Fruit fly (Drosophila melanogaster) whole organism, embryonic: ENCODE measurements around the gene mag.

ENCODE experiments used
- Abd-B ChIP-seq: fragments of 200-800 bp; sonication (Bioruptor generic); optimal IDR thresholded peaks from 2 replicates; lab custom pipeline; 2018; ENCODE audit warnings: missing biosample characterization, mild to moderate bottlenecking, missing genetic modification characterization, moderate library complexity
- CG10267 ChIP-seq: fragments of 200-800 bp; sonication (Bioruptor generic); optimal IDR thresholded peaks from 2 replicates; lab custom pipeline; 2018; ENCODE audit warnings: missing biosample characterization, mild to moderate bottlenecking, missing genetic modification characterization, moderate library complexity
- CG10654 ChIP-seq: fragments of 200-800 bp; sonication (Bioruptor generic); optimal IDR thresholded peaks from 2 replicates; lab custom pipeline; 2016; ENCODE audit warnings: missing biosample characterization, missing genetic modification characterization
- CG10959 ChIP-seq: fragments of 200-800 bp; sonication (Bioruptor generic); IDR thresholded peaks from 2 replicates; pipeline ENCODE4 v1.3.6; 2022; ENCODE audit warnings: missing biosample characterization, missing genetic modification characterization
- CG11085 ChIP-seq: fragments of 200-800 bp; sonication (Bioruptor generic); IDR thresholded peaks from 2 replicates; pipeline ENCODE4 v1.3.6; 2022; ENCODE audit warnings: missing biosample characterization, missing genetic modification characterization
- CG11398 ChIP-seq: fragments of 200-800 bp; sonication (Bioruptor generic); optimal IDR thresholded peaks from 2 replicates; lab custom pipeline; 2016; ENCODE audit warnings: missing biosample characterization, missing genetic modification characterization
- CG12236 ChIP-seq: fragments of 200-800 bp; sonication (Bioruptor generic); optimal IDR thresholded peaks from 2 replicates; lab custom pipeline; 2016; ENCODE audit warnings: missing biosample characterization, missing genetic modification characterization
- CG14441 ChIP-seq: fragments of 200-800 bp; sonication (Bioruptor generic); IDR thresholded peaks from 2 replicates; pipeline ENCODE4 v1.3.6; 2022; ENCODE audit warnings: missing biosample characterization, missing genetic modification characterization
- CG15011 ChIP-seq: fragments of 200-800 bp; sonication (Bioruptor generic); optimal IDR thresholded peaks from 3 replicates; lab custom pipeline; 2018; ENCODE audit warnings: missing biosample characterization, mild to moderate bottlenecking, missing genetic modification characterization
- CG16779 ChIP-seq: fragments of 200-800 bp; sonication (Bioruptor generic); IDR thresholded peaks from 2 replicates; pipeline ENCODE4 v1.3.6; 2022; ENCODE audit warnings: missing biosample characterization, missing genetic modification characterization
- CG17385 ChIP-seq: fragments of 200-800 bp; sonication (Bioruptor generic); optimal IDR thresholded peaks from 3 replicates; lab custom pipeline; 2018; ENCODE audit warnings: missing biosample characterization, mild to moderate bottlenecking, missing genetic modification characterization
- CG17802 ChIP-seq: fragments of 200-800 bp; sonication (Bioruptor generic); optimal IDR thresholded peaks from 2 replicates; lab custom pipeline; 2018; ENCODE audit warnings: missing biosample characterization, mild to moderate bottlenecking, missing genetic modification characterization, moderate library complexity
- CG2129 ChIP-seq: fragments of 200-800 bp; sonication (Bioruptor generic); IDR thresholded peaks from 2 replicates; pipeline ENCODE4 v1.3.6; 2022; ENCODE audit warnings: missing biosample characterization, missing genetic modification characterization; ENCODE audit not compliant: partially characterized antibody
- CG2889 ChIP-seq: fragments of 200-800 bp; sonication (Bioruptor generic); IDR thresholded peaks from 3 replicates; pipeline ENCODE4 v1.3.6; 2022; ENCODE audit warnings: missing biosample characterization, missing genetic modification characterization
- CG30403 ChIP-seq: fragments of 200-800 bp; sonication (Bioruptor generic); optimal IDR thresholded peaks from 3 replicates; lab custom pipeline; 2016; ENCODE audit warnings: missing biosample characterization, missing genetic modification characterization
- CG32532 ChIP-seq: fragments of 200-800 bp; sonication (Bioruptor generic); IDR thresholded peaks from 2 replicates; pipeline ENCODE4 v1.3.6; 2022; ENCODE audit warnings: missing biosample characterization, missing genetic modification characterization
- CG6683 ChIP-seq: fragments of 200-800 bp; sonication (Bioruptor generic); optimal IDR thresholded peaks from 2 replicates; lab custom pipeline; 2017; ENCODE audit warnings: missing biosample characterization, mild to moderate bottlenecking, missing genetic modification characterization, missing genetic modification reagents
- CG7357 ChIP-seq: fragments of 200-800 bp; sonication (Bioruptor generic); IDR thresholded peaks from 3 replicates; pipeline ENCODE4 v1.3.6; 2022; ENCODE audit warnings: missing biosample characterization, missing genetic modification characterization
- CG8388 ChIP-seq: fragments of 200-800 bp; sonication (Bioruptor generic); optimal IDR thresholded peaks from 2 replicates; lab custom pipeline; 2019; ENCODE audit warnings: missing biosample characterization, mild to moderate bottlenecking, missing genetic modification characterization, moderate library complexity
- CG8944 ChIP-seq: fragments of 200-800 bp; sonication (Bioruptor generic); optimal IDR thresholded peaks from 3 replicates; lab custom pipeline; 2016; ENCODE audit warnings: missing biosample characterization, missing genetic modification characterization
- Dip2 ChIP-seq: fragments of 200-800 bp; sonication (Bioruptor generic); IDR thresholded peaks from 2 replicates; pipeline ENCODE4 v1.3.6; 2022; ENCODE audit warnings: missing biosample characterization, missing genetic modification characterization
- Doc3 ChIP-seq: fragments of 200-800 bp; sonication (Bioruptor generic); IDR thresholded peaks from 3 replicates; pipeline ENCODE4 v1.3.6; 2022; ENCODE audit warnings: missing biosample characterization, missing genetic modification characterization; ENCODE audit not compliant: partially characterized antibody
- Drgx ChIP-seq: fragments of 200-800 bp; sonication (Bioruptor generic); IDR thresholded peaks from 2 replicates; pipeline ENCODE4 v1.3.6; 2022; ENCODE audit warnings: missing biosample characterization, missing genetic modification characterization
- E2f1 ChIP-seq: fragments of 200-800 bp; sonication (Bioruptor generic); IDR thresholded peaks from 2 replicates; pipeline ENCODE4 v1.3.6; 2022; ENCODE audit warnings: missing biosample characterization, missing genetic modification characterization
- H2.0 ChIP-seq: fragments of 200-800 bp; sonication (Bioruptor generic); IDR thresholded peaks from 2 replicates; pipeline ENCODE4 v1.3.6; 2022; ENCODE audit warnings: missing biosample characterization, missing genetic modification characterization
- Hr78 ChIP-seq, 2 experiments: fragments of 200-800 bp in 1 of 2; fragments of >200 bp in 1 of 2; sonication (Bioruptor generic) in 1 of 2; optimal IDR thresholded peaks; 2 replicates each; lab custom pipeline; 2017 to 2019; ENCODE audit warnings: missing biosample characterization in 2 of 2, missing genetic modification characterization in 2 of 2, mild to moderate bottlenecking in 1 of 2, moderate library complexity in 1 of 2
- Hsf ChIP-seq: fragments of 200-800 bp; sonication (Bioruptor generic); optimal IDR thresholded peaks from 3 replicates; lab custom pipeline; 2016; ENCODE audit warnings: missing biosample characterization, missing genetic modification characterization
- Kr ChIP-seq: fragments of 200-800 bp; sonication (Bioruptor generic); optimal IDR thresholded peaks from 2 replicates; lab custom pipeline; 2017; ENCODE audit warnings: missing biosample characterization, mild to moderate bottlenecking, missing genetic modification characterization
- MBD-R2 ChIP-seq: fragments of 200-800 bp; sonication (Bioruptor generic); IDR thresholded peaks from 2 replicates; pipeline ENCODE4 v1.3.6; 2022; ENCODE audit warnings: missing biosample characterization, missing genetic modification characterization
- Neu2 ChIP-seq: fragments of 200-800 bp; sonication (Bioruptor generic); optimal IDR thresholded peaks from 3 replicates; lab custom pipeline; 2016; ENCODE audit warnings: missing biosample characterization, missing genetic modification characterization, borderline replicate concordance
- Ptx1 ChIP-seq: fragments of 200-800 bp; sonication (Bioruptor generic); IDR thresholded peaks from 2 replicates; pipeline ENCODE4 v1.3.6; 2022; ENCODE audit warnings: missing biosample characterization, missing genetic modification characterization
- Scr ChIP-seq: fragments of 200-800 bp; sonication (Bioruptor generic); IDR thresholded peaks from 2 replicates; pipeline ENCODE4 v1.3.6; 2022; ENCODE audit warnings: missing biosample characterization, missing genetic modification characterization; ENCODE audit not compliant: partially characterized antibody
- Six4 ChIP-seq: fragments of 200-800 bp; sonication (Bioruptor generic); optimal IDR thresholded peaks from 2 replicates; lab custom pipeline; 2016; ENCODE audit warnings: missing biosample characterization, missing genetic modification characterization
- Taf1 ChIP-seq: fragments of 200-800 bp; sonication (Bioruptor generic); IDR thresholded peaks from 2 replicates; pipeline ENCODE4 v1.3.6; 2022; ENCODE audit warnings: missing biosample characterization, missing genetic modification characterization
- bcd ChIP-seq: fragments of 200-800 bp; sonication (Bioruptor generic); optimal IDR thresholded peaks from 2 replicates; lab custom pipeline; 2017; ENCODE audit warnings: missing biosample characterization, mild to moderate bottlenecking, missing genetic modification characterization
- bigmax ChIP-seq: fragments of 200-800 bp; sonication (Bioruptor generic); optimal IDR thresholded peaks from 2 replicates; lab custom pipeline; 2018; ENCODE audit warnings: missing biosample characterization, mild to moderate bottlenecking, missing genetic modification characterization
- dati ChIP-seq: fragments of 200-800 bp; sonication (Bioruptor generic); IDR thresholded peaks from 2 replicates; pipeline ENCODE4 v1.3.6; 2022; ENCODE audit warnings: missing biosample characterization, missing genetic modification characterization
- gcm2 ChIP-seq: fragments of 200-800 bp; sonication (Bioruptor generic); optimal IDR thresholded peaks from 2 replicates; lab custom pipeline; 2016; ENCODE audit warnings: missing biosample characterization, missing genetic modification characterization
- gem ChIP-seq: fragments of 200-800 bp; sonication (Bioruptor generic); optimal IDR thresholded peaks from 2 replicates; lab custom pipeline; 2019; ENCODE audit warnings: missing biosample characterization, mild to moderate bottlenecking, missing genetic modification characterization, moderate library complexity
- h ChIP-seq: fragments of >200 bp; optimal IDR thresholded peaks from 2 replicates; lab custom pipeline; 2017
- ham ChIP-seq: fragments of 200-800 bp; sonication (Bioruptor generic); IDR thresholded peaks from 2 replicates; pipeline ENCODE4 v1.3.6; 2022; ENCODE audit warnings: missing biosample characterization, missing genetic modification characterization
- hkb ChIP-seq, 2 experiments: fragments of 200-800 bp in 1 of 2; fragments of >200 bp in 1 of 2; sonication (Bioruptor generic) in 1 of 2; IDR thresholded peaks in 1 of 2; optimal IDR thresholded peaks in 1 of 2; 2 replicates each; pipeline versions ENCODE4 v1.3.6 to Lab custom; 2017 to 2022; ENCODE audit warnings: missing biosample characterization in 1 of 2, missing genetic modification characterization in 1 of 2
- jigr1 ChIP-seq: fragments of 200-800 bp; sonication (Bioruptor generic); IDR thresholded peaks from 3 replicates; pipeline ENCODE4 v1.3.6; 2022; ENCODE audit warnings: missing biosample characterization, missing genetic modification characterization
- kni ChIP-seq: fragments of 200-800 bp; sonication (Bioruptor generic); optimal IDR thresholded peaks from 3 replicates; lab custom pipeline; 2017; ENCODE audit warnings: mild to moderate bottlenecking, missing biosample characterization, missing genetic modification reagents, missing genetic modification characterization
- luna ChIP-seq: fragments of 200-800 bp; sonication (Bioruptor generic); optimal IDR thresholded peaks from 2 replicates; lab custom pipeline; 2016; ENCODE audit warnings: missing biosample characterization, missing genetic modification characterization
- mirr ChIP-seq: fragments of 200-800 bp; sonication (Bioruptor generic); optimal IDR thresholded peaks from 3 replicates; lab custom pipeline; 2018; ENCODE audit warnings: missing biosample characterization, mild to moderate bottlenecking, missing genetic modification characterization
- ranshi ChIP-seq: fragments of 200-800 bp; sonication (Bioruptor generic); IDR thresholded peaks from 2 replicates; pipeline ENCODE4 v1.3.6; 2022; ENCODE audit warnings: missing biosample characterization, missing genetic modification characterization
- tap ChIP-seq: fragments of 200-800 bp; optimal IDR thresholded peaks from 3 replicates; lab custom pipeline; 2019; ENCODE audit warnings: missing biosample characterization, mild to moderate bottlenecking, missing genetic modification characterization, moderate library complexity
- tll ChIP-seq, 2 experiments: fragments of 200-800 bp in 1 of 2; fragments of >200 bp in 1 of 2; sonication (Bioruptor generic) in 1 of 2; optimal IDR thresholded peaks; 2 replicates each; lab custom pipeline; 2017 to 2019; ENCODE audit warnings: missing biosample characterization in 2 of 2, missing genetic modification characterization in 2 of 2, mild to moderate bottlenecking in 1 of 2, moderate library complexity in 1 of 2

The mag gene

DNA sequence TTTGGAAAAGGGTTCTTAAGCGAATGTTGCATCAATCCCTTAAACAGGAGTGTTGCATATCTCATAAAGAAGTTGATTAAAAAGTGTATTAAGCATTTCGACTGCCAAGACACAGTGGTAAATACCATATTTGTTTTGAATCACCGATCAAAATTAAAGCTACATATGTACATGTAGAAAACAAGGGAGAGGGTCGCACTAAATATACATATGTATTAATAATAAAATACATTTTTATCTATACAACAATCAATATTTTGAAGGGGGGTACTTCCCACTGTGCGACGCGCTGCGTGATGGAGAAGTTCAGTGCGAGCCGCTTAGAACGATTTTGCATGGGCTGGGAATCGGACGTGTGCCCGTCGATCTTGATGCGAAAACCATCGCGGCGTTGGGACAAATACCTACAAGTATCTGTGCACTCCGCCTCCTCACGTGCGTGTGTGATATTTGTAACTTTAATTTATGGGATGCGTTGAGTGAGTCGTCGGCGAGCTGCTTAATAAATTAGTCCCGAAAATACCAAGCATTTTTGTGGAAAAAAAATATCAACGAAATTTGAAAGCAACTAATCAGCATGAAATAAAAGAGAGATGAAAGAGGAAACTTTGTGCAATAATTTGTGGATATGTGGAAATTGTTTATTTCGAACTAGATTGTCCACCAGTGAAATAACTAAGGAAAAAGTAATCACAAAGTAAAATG lies 15.5 kb upstream of the mag start (continued):
- TF ChIP-seq ham (0 out of 2 replicates have a peak, but pooled peaks have one; percentile 50), CG16779 (peak; percentile 61; the same call in 1 of the 2 replicates), jigr1 (peak; percentile 72; the same call in 1 of the 3 replicates), bcd (GFP tag; lab: Kevin White, UChicago) (peak; percentile 85), tll (GFP tag; optimal IDR thresholded peaks at IDR 0.05; lab: Kevin White, UChicago) (no peak), bigmax (GFP tag; lab: Kevin White, UChicago) (no peak), CG2129 (GFP tag; lab: Robert Waterston, UW) (no peak), CG10654 (peak; percentile 75), CG15011 (GFP tag; lab: Kevin White, UChicago) (peak; percentile 72), Abd-B (peak; percentile 71), Hsf (GFP tag; lab: Kevin White, UChicago) (peak; percentile 58), gem (tag; lab: Kevin White, UChicago) (peak; percentile 92), CG17385 (GFP tag; lab: Kevin White, UChicago) (peak; percentile 83), Dip2 (peak; percentile 30; the same call in 1 of the 2 replicates), CG10959 (GFP tag; lab: Robert Waterston, UW) (peak; percentile 84), CG8388 (GFP tag; lab: Kevin White, UChicago) (peak; percentile 83), Drgx (GFP tag; lab: Robert Waterston, UW) (peak; percentile 90), CG10267 (tag; lab: Kevin White, UChicago) (peak; percentile 79), CG2889 (GFP tag; lab: Robert Waterston, UW) (peak; percentile 86), H2.0 (peak; percentile 91), Six4 (GFP tag; lab: Kevin White, UChicago) (peak; percentile 80), dati (GFP tag; lab: Robert Waterston, UW) (peak; percentile 74; the same call in 1 of the 2 replicates), CG8944 (GFP tag; lab: Kevin White, UChicago) (no peak), CG14441 (GFP tag; lab: Robert Waterston, UW) (peak; percentile 94), CG6683 (GFP tag; lab: Kevin White, UChicago) (peak; percentile 68), Ptx1 (GFP tag; lab: Robert Waterston, UW) (peak; percentile 93), kni (GFP tag; lab: Kevin White, UChicago) (no peak), CG17802 (tag; lab: Kevin White, UChicago) (peak; percentile 43), h (lab: Kevin White, UChicago) (no peak), CG32532 (GFP tag; lab: Robert Waterston, UW) (peak; percentile 93), MBD-R2 (peak; percentile 80), mirr (GFP tag; lab: Kevin White, UChicago) (no peak), Kr (GFP tag; lab: Kevin White, UChicago) (no peak), luna (GFP tag; lab: Kevin White, UChicago) (no peak), CG12236 (GFP tag; lab: Kevin White, UChicago) (no peak), Neu2 (GFP tag; lab: Kevin White, UChicago) (no peak), Scr (GFP tag; lab: Robert Waterston, UW) (0 out of 2 replicates have a peak, but pooled peaks have one; percentile 9), ranshi (peak; percentile 91), E2f1 (GFP tag; lab: Robert Waterston, UW) (peak; percentile 90), tap (tag; lab: Kevin White, UChicago) (peak; percentile 84), Doc3 (GFP tag; lab: Robert Waterston, UW) (no peak), Hr78 (GFP tag; optimal IDR thresholded peaks at IDR 0.05; lab: Kevin White, UChicago) (peak in 1 of 2 experiments; percentile 33), Taf1 (peak; percentile 82), hkb (optimal IDR thresholded peaks at IDR 0.05; lab: Kevin White, UChicago) (no peak), hkb (GFP tag; IDR thresholded peaks at IDR 0.05; lab: Robert Waterston, UW) (peak; percentile 95), CG7357 (peak; percentile 80; the same call in 2 of the 3 replicates), gcm2 (GFP tag; lab: Kevin White, UChicago) (peak; percentile 33), CG11085 (GFP tag; lab: Robert Waterston, UW) (peak; percentile 73), CG11398 (GFP tag; lab: Kevin White, UChicago) (no peak), CG30403 (GFP tag; lab: Kevin White, UChicago) (peak; percentile 86)
